Fruit fly (Drosophila melanogaster) whole organism, adult: ENCODE measurements around the gene CG15439.
A peak's percentile ranks its signal among the peaks of the same experiment; 100 is the strongest.

ENCODE experiments used
- CG11617 ChIP-seq: fragments of 200-800 bp; sonication (Bioruptor generic); optimal IDR thresholded peaks from 2 replicates; lab custom pipeline; 2017; ENCODE audit warnings: mild to moderate bottlenecking, missing biosample characterization, missing genetic modification reagents, missing genetic modification characterization
- CG12768 ChIP-seq: fragments of 200-800 bp; sonication (Bioruptor generic); optimal IDR thresholded peaks from 2 replicates; lab custom pipeline; 2017; ENCODE audit warnings: missing biosample characterization, missing genetic modification characterization, mild to moderate bottlenecking, moderate library complexity, missing genetic modification reagents
- CG14711 ChIP-seq: fragments of 200-800 bp; sonication (Bioruptor generic); optimal IDR thresholded peaks from 2 replicates; lab custom pipeline; 2018; ENCODE audit warnings: missing biosample characterization, mild to moderate bottlenecking, missing genetic modification characterization, moderate library complexity
- CG1620 ChIP-seq: fragments of 200-800 bp; sonication (Bioruptor generic); optimal IDR thresholded peaks from 2 replicates; lab custom pipeline; 2016; ENCODE audit warnings: missing biosample characterization, missing genetic modification characterization
- CG33017 ChIP-seq: fragments of 200-800 bp; sonication (Bioruptor generic); optimal IDR thresholded peaks from 2 replicates; lab custom pipeline; 2018; ENCODE audit warnings: missing biosample characterization, mild to moderate bottlenecking, missing genetic modification characterization, moderate library complexity
- CG5204 ChIP-seq: fragments of 200-800 bp; sonication (Bioruptor generic); optimal IDR thresholded peaks from 2 replicates; lab custom pipeline; 2016; ENCODE audit warnings: missing biosample characterization, missing genetic modification characterization
- CG7045 ChIP-seq: fragments of 200-800 bp; sonication (Bioruptor generic); optimal IDR thresholded peaks from 2 replicates; lab custom pipeline; 2017; ENCODE audit warnings: missing biosample characterization, mild to moderate bottlenecking, missing genetic modification characterization
- CG7101 ChIP-seq: fragments of 200-800 bp; sonication (Bioruptor generic); optimal IDR thresholded peaks from 2 replicates; lab custom pipeline; 2018; ENCODE audit warnings: missing biosample characterization, mild to moderate bottlenecking, missing genetic modification characterization, moderate library complexity
- Clk ChIP-seq: fragments of 200-800 bp; sonication (Bioruptor generic); optimal IDR thresholded peaks from 2 replicates; lab custom pipeline; 2017; ENCODE audit warnings: missing biosample characterization, missing genetic modification characterization
- Crg-1 ChIP-seq: fragments of 200-800 bp; sonication (Bioruptor generic); optimal IDR thresholded peaks from 2 replicates; lab custom pipeline; 2016; ENCODE audit warnings: missing biosample characterization, missing genetic modification characterization
- Hr96 ChIP-seq: fragments of 200-800 bp; sonication (Bioruptor generic); optimal IDR thresholded peaks from 2 replicates; lab custom pipeline; 2016; ENCODE audit warnings: missing biosample characterization, missing genetic modification characterization
- Mnt ChIP-seq: fragments of 200-800 bp; sonication (Bioruptor generic); optimal IDR thresholded peaks from 2 replicates; lab custom pipeline; 2016; ENCODE audit warnings: missing biosample characterization, mild to moderate bottlenecking, missing genetic modification characterization
- bab1 ChIP-seq: fragments of 200-800 bp; sonication (Bioruptor generic); optimal IDR thresholded peaks from 3 replicates; lab custom pipeline; 2019; ENCODE audit warnings: missing biosample characterization, mild to moderate bottlenecking, missing genetic modification characterization, moderate library complexity
- cic ChIP-seq: fragments of 200-800 bp; sonication (Bioruptor generic); optimal IDR thresholded peaks from 2 replicates; lab custom pipeline; 2017; ENCODE audit warnings: missing biosample characterization, mild to moderate bottlenecking, missing genetic modification characterization, moderate library complexity
- cnc ChIP-seq, 2 experiments: fragments of >200 bp; optimal IDR thresholded peaks; 2 replicates each; lab custom pipeline; 2017
- kay ChIP-seq: fragments of 200-800 bp; sonication (Bioruptor generic); peaks from one replicate; lab custom pipeline; 2016; ENCODE audit warnings: missing biosample characterization, missing genetic modification characterization, borderline replicate concordance
- ovo ChIP-seq: fragments of 200-800 bp; sonication (Bioruptor generic); optimal IDR thresholded peaks from 2 replicates; lab custom pipeline; 2016; ENCODE audit warnings: missing biosample characterization, missing genetic modification characterization
- pad ChIP-seq: fragments of 200-800 bp; sonication (Bioruptor generic); optimal IDR thresholded peaks from 3 replicates; lab custom pipeline; 2017; ENCODE audit warnings: missing biosample characterization, missing genetic modification characterization, mild to moderate bottlenecking, moderate library complexity, missing genetic modification reagents
- tj ChIP-seq: fragments of 200-800 bp; sonication (Bioruptor generic); optimal IDR thresholded peaks from 3 replicates; lab custom pipeline; 2017; ENCODE audit warnings: missing biosample characterization, mild to moderate bottlenecking, missing genetic modification characterization, moderate library complexity
- toe ChIP-seq: fragments of 200-800 bp; sonication (Bioruptor generic); optimal IDR thresholded peaks from 2 replicates; lab custom pipeline; 2016; ENCODE audit warnings: missing biosample characterization, missing genetic modification characterization

CG15439 gene

dm6 chr2L:4452798-4453197 is at the start of gene CG15439:
Gene CG15439, minus strand, starts transcription at chr2L:4453038.
- no peak for TF ChIP-seq ovo (GFP tag; lab: Kevin White, UChicago)
- TF ChIP-seq Crg-1 (GFP tag; lab: Kevin White, UChicago): no peak
- no peak for TF ChIP-seq cnc (optimal IDR thresholded peaks at IDR 0.05; lab: Kevin White, UChicago)
- TF ChIP-seq CG7045 (GFP tag; lab: Kevin White, UChicago): no peak
- no peak for TF ChIP-seq bab1
- no peak for TF ChIP-seq pad (GFP tag; lab: Kevin White, UChicago)
- no peak for TF ChIP-seq Hr96
- TF ChIP-seq CG5204 (GFP tag; lab: Kevin White, UChicago): no peak

DNA sequence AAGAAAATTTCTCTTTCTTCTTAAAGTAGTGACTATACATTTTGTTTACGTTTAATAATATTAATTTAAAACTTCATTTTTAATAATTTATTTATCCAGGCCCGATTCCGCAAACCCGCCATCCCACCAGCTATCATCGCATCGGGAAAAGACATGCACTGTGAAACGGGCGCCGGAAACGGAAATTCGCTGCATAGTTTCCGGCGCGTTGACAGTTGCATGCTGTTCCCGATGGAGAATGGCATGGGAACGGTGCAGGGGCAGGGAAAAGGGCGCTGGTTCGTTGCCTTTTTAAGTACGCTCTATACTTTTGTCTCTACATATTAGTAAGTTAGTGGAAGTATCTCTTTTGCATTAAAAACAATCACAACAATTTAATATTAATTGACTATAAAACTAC is 25.1 kb upstream of the CG15439 start:
- TF ChIP-seq pad (GFP tag; lab: Kevin White, UChicago) (no peak), CG7045 (GFP tag; lab: Kevin White, UChicago) (no peak), Mnt (GFP tag; lab: Kevin White, UChicago) (no peak), CG11617 (no peak)

DNA sequence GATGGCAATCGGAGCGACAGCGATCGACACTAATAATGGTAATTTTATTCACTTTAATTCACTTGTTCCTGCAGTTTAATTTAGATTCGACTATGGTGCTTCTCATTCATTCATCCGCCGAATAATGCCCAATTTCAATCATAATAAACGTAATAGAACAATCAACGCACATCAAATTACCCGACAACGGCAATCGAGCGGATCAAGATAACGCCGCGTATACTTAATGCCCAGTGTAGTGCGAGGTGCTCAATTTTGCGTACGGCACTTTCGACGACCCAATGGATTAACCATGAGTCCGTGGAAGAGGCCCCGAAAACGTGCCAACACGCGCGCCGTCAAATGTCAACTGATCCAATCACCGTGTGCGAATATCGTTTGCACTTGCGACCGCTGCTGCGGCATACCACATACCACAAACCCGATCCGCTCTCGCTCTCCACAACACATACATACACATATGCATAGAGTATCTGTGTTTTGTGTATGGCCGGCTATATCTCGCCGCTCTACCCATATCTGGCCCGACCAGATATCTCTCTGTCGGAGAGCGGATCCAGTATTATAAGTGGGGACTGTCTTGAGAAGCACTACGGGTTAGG is 23.9 kb upstream of the CG15439 start, which contains the start of gene ine:
ine (minus strand) TSS at position 351 of the 602 bp plus-strand sequence.
- TF ChIP-seq CG12768 (GFP tag; lab: Kevin White, UChicago) (no peak), Mnt (GFP tag; lab: Kevin White, UChicago) (peak; percentile 1)

- peak; percentile 21 for TF ChIP-seq cic (GFP tag; lab: Kevin White, UChicago)
- peak; percentile 7 for TF ChIP-seq CG11617
- peak; percentile 8 for TF ChIP-seq CG12768 (GFP tag; lab: Kevin White, UChicago)
- TF ChIP-seq Hr96: no peak
These were observed 22.6 kb upstream of the CG15439 start for dm6 chr2L:4475422-4475821.

DNA sequence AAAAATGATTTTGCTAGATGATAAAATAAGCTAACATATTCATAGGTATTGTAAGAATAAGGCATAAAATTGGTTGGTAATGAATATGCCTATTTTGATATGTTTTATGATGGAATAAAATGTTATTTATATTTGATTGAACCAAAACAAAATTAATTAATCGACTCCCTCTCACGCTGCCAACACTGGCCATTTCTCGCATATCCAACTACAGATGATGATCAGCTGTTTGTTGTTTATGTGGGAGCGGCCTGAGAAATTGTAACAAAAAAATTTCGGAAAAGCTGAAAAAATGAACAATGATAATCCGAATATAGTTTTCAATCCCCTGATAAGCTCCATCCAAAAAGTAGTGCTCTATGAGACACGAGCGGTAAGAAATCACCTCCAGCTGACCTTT is 12.1 kb upstream of the CG15439 start, which contains the start of gene FIG4:
FIG4 (plus strand) TSS at position 229 of the 400 bp plus-strand sequence.
- TF ChIP-seq ovo (GFP tag; lab: Kevin White, UChicago) (no peak), bab1 (peak; percentile 59)

- TF ChIP-seq CG33017 (tag; lab: Kevin White, UChicago) (no peak), CG7045 (GFP tag; lab: Kevin White, UChicago) (no peak), CG1620 (no peak), pad (GFP tag; lab: Kevin White, UChicago) (no peak), Crg-1 (GFP tag; lab: Kevin White, UChicago) (peak; percentile 34), cic (GFP tag; lab: Kevin White, UChicago) (no peak), Clk (GFP tag; lab: Kevin White, UChicago) (no peak), cnc (optimal IDR thresholded peaks at IDR 0.05; lab: Kevin White, UChicago) (no peak)
These were observed 10.5 kb upstream of the CG15439 start, which contains the start of the genes CG15443 and Paris for dm6 chr2L:4463323-4463722. Gene CG15443, minus strand, starts transcription at chr2L:4463447. Gene Paris, plus strand, starts transcription at chr2L:4463611.

DNA sequence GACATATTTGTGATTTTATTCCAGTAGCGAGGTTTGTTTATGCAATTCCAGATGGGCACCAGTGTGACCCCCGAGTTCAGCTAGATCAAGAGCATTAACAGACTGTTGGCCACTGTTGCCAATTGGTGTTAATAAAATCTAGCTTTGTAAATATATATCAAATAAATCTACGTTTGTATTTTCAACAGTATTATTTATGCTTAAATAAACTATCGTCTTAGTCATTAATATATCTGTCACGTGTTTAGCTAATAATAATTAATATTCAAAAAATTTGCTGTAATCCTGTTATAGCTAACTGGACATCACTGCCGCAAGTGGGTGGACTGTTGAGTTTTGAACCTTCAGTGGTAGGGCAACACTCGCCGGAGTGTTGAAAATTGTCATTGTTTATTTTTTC is 6.7 kb upstream of the CG15439 start, which contains the start of the genes mRpL27 and CG15435:
mRpL27 (minus strand) TSS at position 96 of the 400 bp plus-strand sequence.
CG15435 (plus strand) TSS at position 187 of the 400 bp plus-strand sequence.
- TF ChIP-seq Crg-1 (GFP tag; lab: Kevin White, UChicago): no peak
- TF ChIP-seq bab1: peak; percentile 49
- peak; percentile 54 for TF ChIP-seq Hr96
- peak; percentile 81 for TF ChIP-seq CG14711 (tag; lab: Kevin White, UChicago)
- TF ChIP-seq cnc (optimal IDR thresholded peaks at IDR 0.05; lab: Kevin White, UChicago): no peak
- TF ChIP-seq toe (GFP tag; lab: Kevin White, UChicago): peak; percentile 61
- no peak for TF ChIP-seq Clk (GFP tag; lab: Kevin White, UChicago)
- peak; percentile 74 for TF ChIP-seq CG12768 (GFP tag; lab: Kevin White, UChicago)
- peak; percentile 10 for TF ChIP-seq tj (GFP tag; lab: Kevin White, UChicago)
- TF ChIP-seq CG7101: peak; percentile 41
- peak; percentile 26 for TF ChIP-seq CG7045 (GFP tag; lab: Kevin White, UChicago)
- peak; percentile 50 for TF ChIP-seq CG1620
- TF ChIP-seq cic (GFP tag; lab: Kevin White, UChicago): peak; percentile 20
- TF ChIP-seq Mnt (GFP tag; lab: Kevin White, UChicago): peak; percentile 66
- TF ChIP-seq CG33017 (tag; lab: Kevin White, UChicago): peak; percentile 2
- no peak for TF ChIP-seq CG5204 (GFP tag; lab: Kevin White, UChicago)
- no peak for TF ChIP-seq kay (GFP tag; lab: Kevin White, UChicago)
- TF ChIP-seq pad (GFP tag; lab: Kevin White, UChicago): peak; percentile 31
- TF ChIP-seq ovo (GFP tag; lab: Kevin White, UChicago): no peak
- peak; percentile 42 for TF ChIP-seq CG11617
